Worm (Caenorhabditis elegans) whole organism, mixed stage, embryonic: ENCODE data around the gene M04B2.7.

Experiments used
- M03D4.4 ChIP-seq: sonication (generic microtip); optimal IDR thresholded peaks from 2 replicates; lab custom pipeline; 2017; ENCODE audit warnings: mild to moderate bottlenecking, missing genetic modification characterization, missing compliant biosample characterization
- blmp-1 ChIP-seq: fragments of 150-350 bp; optimal IDR thresholded peaks from 2 replicates; lab custom pipeline; 2014; ENCODE audit warnings: missing biosample characterization, missing genetic modification characterization
- ceh-39 ChIP-seq: fragments of 150-350 bp; optimal IDR thresholded peaks from 2 replicates; lab custom pipeline; 2014; ENCODE audit warnings: missing biosample characterization, missing genetic modification characterization
- ceh-43 ChIP-seq: fragments of 200-800 bp; sonication (Bioruptor generic); optimal IDR thresholded peaks from 2 replicates; lab custom pipeline; 2018; ENCODE audit warnings: mild to moderate bottlenecking, missing genetic modification characterization, moderate library complexity, missing compliant biosample characterization
- ceh-83 ChIP-seq: fragments of 200-800 bp; sonication (Bioruptor generic); optimal IDR thresholded peaks from 2 replicates; lab custom pipeline; 2018; ENCODE audit warnings: mild to moderate bottlenecking, missing genetic modification characterization, missing compliant biosample characterization
- ces-1 ChIP-seq: fragments of 150-350 bp; optimal IDR thresholded peaks from 2 replicates; lab custom pipeline; 2014; ENCODE audit warnings: missing biosample characterization, missing genetic modification reagents, missing genetic modification characterization
- cnd-1 ChIP-seq: fragments of 200-800 bp; sonication (Bioruptor generic); optimal IDR thresholded peaks from 2 replicates; lab custom pipeline; 2018; ENCODE audit warnings: mild to moderate bottlenecking, missing genetic modification characterization, missing compliant biosample characterization
- elt-1 ChIP-seq: sonication (generic microtip); optimal IDR thresholded peaks from 2 replicates; lab custom pipeline; 2017; ENCODE audit warnings: missing genetic modification characterization, mild to moderate bottlenecking, missing compliant biosample characterization, antibody characterized with exemption, moderate library complexity, borderline replicate concordance; ENCODE audit not compliant: insufficient read depth
- elt-3 ChIP-seq: fragments of 150-350 bp; optimal IDR thresholded peaks from 2 replicates; lab custom pipeline; 2014; ENCODE audit warnings: missing biosample characterization, missing genetic modification characterization
- flh-1 ChIP-seq: fragments of 200-800 bp; sonication (Bioruptor generic); optimal IDR thresholded peaks from 2 replicates; lab custom pipeline; 2018; ENCODE audit warnings: mild to moderate bottlenecking, missing genetic modification characterization, moderate library complexity, missing compliant biosample characterization
- ham-2 ChIP-seq: fragments of 200-800 bp; sonication (Bioruptor generic); optimal IDR thresholded peaks from 2 replicates; lab custom pipeline; 2018; ENCODE audit warnings: mild to moderate bottlenecking, missing genetic modification characterization, missing compliant biosample characterization
- hlh-1 ChIP-seq: fragments of 150-350 bp; optimal IDR thresholded peaks from 2 replicates; lab custom pipeline; 2014; ENCODE audit warnings: missing biosample characterization, missing genetic modification reagents, missing genetic modification characterization
- lin-13 ChIP-seq: fragments of 150-350 bp; optimal IDR thresholded peaks from 2 replicates; lab custom pipeline; 2014; ENCODE audit warnings: missing biosample characterization, missing genetic modification characterization
- lin-32 ChIP-seq: fragments of 200-800 bp; sonication (Bioruptor generic); optimal IDR thresholded peaks from 2 replicates; lab custom pipeline; 2018; ENCODE audit warnings: mild to moderate bottlenecking, missing genetic modification characterization, missing compliant biosample characterization
- lsy-2 ChIP-seq: fragments of 150-350 bp; optimal IDR thresholded peaks from 2 replicates; lab custom pipeline; 2014; ENCODE audit warnings: missing biosample characterization, missing genetic modification characterization
- mab-5 ChIP-seq: fragments of 150-350 bp; optimal IDR thresholded peaks from 2 replicates; lab custom pipeline; 2014; ENCODE audit warnings: missing biosample characterization, missing genetic modification characterization
- mep-1 ChIP-seq: fragments of 150-350 bp; optimal IDR thresholded peaks from 2 replicates; lab custom pipeline; 2017; ENCODE audit warnings: missing biosample characterization, missing genetic modification reagents, missing genetic modification characterization, inconsistent platforms
- mls-2 ChIP-seq: sonication (generic microtip); optimal IDR thresholded peaks from 2 replicates; lab custom pipeline; 2016; ENCODE audit warnings: mild to moderate bottlenecking, missing genetic modification characterization, moderate library complexity, missing compliant biosample characterization
- nhr-12 ChIP-seq: fragments of 150-350 bp; optimal IDR thresholded peaks from 2 replicates; lab custom pipeline; 2014; ENCODE audit warnings: missing biosample characterization, missing genetic modification characterization
- nhr-237 ChIP-seq: fragments of 150-350 bp; optimal IDR thresholded peaks from 2 replicates; lab custom pipeline; 2014; ENCODE audit warnings: missing biosample characterization, missing genetic modification characterization
- nhr-28 ChIP-seq: fragments of 150-350 bp; optimal IDR thresholded peaks from 2 replicates; lab custom pipeline; 2014; ENCODE audit warnings: missing biosample characterization, missing genetic modification characterization
- pha-4 ChIP-seq: fragments of 150-350 bp; optimal IDR thresholded peaks from 2 replicates; lab custom pipeline; 2018; ENCODE audit warnings: missing biosample characterization, missing genetic modification reagents, missing genetic modification characterization
- sem-2 ChIP-seq: fragments of 200-800 bp; sonication (Bioruptor generic); optimal IDR thresholded peaks from 2 replicates; lab custom pipeline; 2018; ENCODE audit warnings: mild to moderate bottlenecking, missing genetic modification characterization, missing compliant biosample characterization
- snpc-4 ChIP-seq: fragments of 150-350 bp; optimal IDR thresholded peaks from 2 replicates; lab custom pipeline; 2014; ENCODE audit warnings: missing biosample characterization, missing genetic modification characterization
- sptf-1 ChIP-seq: sonication (generic microtip); optimal IDR thresholded peaks from 2 replicates; lab custom pipeline; 2017; ENCODE audit warnings: mild to moderate bottlenecking, missing genetic modification characterization, moderate library complexity, missing compliant biosample characterization
- tbx-8 ChIP-seq: fragments of 200-800 bp; sonication (Bioruptor generic); optimal IDR thresholded peaks from 2 replicates; lab custom pipeline; 2018; ENCODE audit warnings: mild to moderate bottlenecking, missing genetic modification characterization, moderate library complexity, missing compliant biosample characterization
- unc-120 ChIP-seq: sonication (generic microtip); optimal IDR thresholded peaks from 2 replicates; lab custom pipeline; 2017; ENCODE audit warnings: missing genetic modification characterization, missing compliant biosample characterization; ENCODE audit not compliant: poor library complexity, severe bottlenecking

Gene M04B2.7

DNA sequence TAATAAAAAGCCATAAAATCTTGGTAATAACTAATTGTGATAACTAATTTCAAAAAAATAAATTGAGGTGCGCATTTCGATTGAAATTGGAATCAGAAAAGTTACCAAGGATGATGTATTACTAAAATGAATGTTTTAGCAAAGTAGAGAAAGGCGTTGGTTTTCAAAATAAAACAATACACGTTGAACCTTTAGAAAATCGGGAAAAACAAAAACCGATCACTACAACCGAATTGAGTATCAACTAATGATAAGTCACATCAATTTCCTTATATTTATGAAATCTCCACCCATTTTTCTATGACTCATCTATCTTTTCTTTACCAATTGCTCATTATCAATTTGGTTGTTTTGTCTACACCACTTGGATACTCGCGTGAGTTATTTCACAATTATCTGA is 48.1 kb downstream of the M04B2.7 start, which contains the start of gene H21P03.10:
H21P03.10 (plus strand) TSS at position 301 of the 400 bp plus-strand sequence.
- no peak for TF ChIP-seq sem-2 (GFP tag; lab: Kevin White, UChicago)
- no peak for TF ChIP-seq sptf-1 (tag; lab: Kevin White, UChicago)
- TF ChIP-seq cnd-1 (tag; lab: Kevin White, UChicago) = no peak
- no peak for TF ChIP-seq snpc-4 (tag; lab: Kevin White, UChicago)
- no peak for TF ChIP-seq elt-1 (tag; lab: Kevin White, UChicago)
- no peak for TF ChIP-seq lin-13
- TF ChIP-seq elt-3 (tag; lab: Kevin White, UChicago) = no peak
- TF ChIP-seq M03D4.4 = no peak
- TF ChIP-seq mab-5 = no peak

DNA sequence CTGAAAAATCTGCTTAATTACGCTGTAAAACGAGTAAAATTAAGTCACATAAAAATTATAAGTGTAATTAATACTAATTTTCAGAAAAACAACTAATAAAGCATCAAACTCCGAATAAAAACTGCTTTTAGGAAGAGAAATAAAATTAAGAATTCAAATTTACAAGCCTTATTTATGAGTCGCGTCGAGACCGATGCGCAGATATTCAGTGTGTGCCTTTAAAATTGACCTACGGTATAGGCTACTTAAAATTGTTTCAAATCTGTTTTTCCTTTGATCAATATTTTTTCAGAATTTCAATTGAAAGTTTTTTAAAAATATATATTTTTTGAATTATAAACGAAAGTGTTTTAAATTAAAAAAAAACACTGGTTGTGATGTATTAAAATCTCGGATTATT is 50.4 kb downstream of the M04B2.7 start, which contains the start of gene sms-1:
sms-1 (minus strand) TSS at position 6 of the 400 bp plus-strand sequence.
- TF ChIP-seq nhr-28 (tag; lab: Kevin White, UChicago) = no peak
- TF ChIP-seq M03D4.4 = no peak
- TF ChIP-seq tbx-8 (GFP tag; lab: Kevin White, UChicago) = no peak
- TF ChIP-seq unc-120 (tag; lab: Kevin White, UChicago) = no peak
- no peak for TF ChIP-seq ceh-43 (GFP tag; lab: Kevin White, UChicago)
- no peak for TF ChIP-seq ceh-83 (GFP tag; lab: Kevin White, UChicago)
- no peak for TF ChIP-seq lin-32 (GFP tag; lab: Kevin White, UChicago)
- no peak for TF ChIP-seq flh-1 (GFP tag; lab: Kevin White, UChicago)

DNA sequence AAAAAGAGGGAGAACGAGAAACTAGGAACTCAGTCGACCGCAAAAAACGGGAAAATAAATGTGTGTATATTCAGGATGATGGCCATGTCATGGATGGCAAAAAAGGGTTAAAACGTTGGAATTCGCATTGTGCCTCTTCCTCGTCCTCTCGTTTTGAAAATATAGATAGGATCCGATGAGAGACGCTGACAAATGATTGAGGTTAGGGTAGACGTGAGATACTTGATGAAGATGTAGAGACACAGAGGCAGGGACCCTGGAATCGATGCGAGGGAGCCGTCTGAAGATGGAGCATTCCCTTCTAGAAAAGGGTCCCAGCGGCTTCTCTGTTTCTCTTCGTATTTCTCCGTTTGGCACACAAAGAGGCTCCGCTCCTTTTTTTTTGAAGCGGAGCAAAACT is 53.6 kb downstream of the M04B2.7 start:
- TF ChIP-seq ces-1 (peak; percentile 47), unc-120 (tag; lab: Kevin White, UChicago) (no peak)

DNA sequence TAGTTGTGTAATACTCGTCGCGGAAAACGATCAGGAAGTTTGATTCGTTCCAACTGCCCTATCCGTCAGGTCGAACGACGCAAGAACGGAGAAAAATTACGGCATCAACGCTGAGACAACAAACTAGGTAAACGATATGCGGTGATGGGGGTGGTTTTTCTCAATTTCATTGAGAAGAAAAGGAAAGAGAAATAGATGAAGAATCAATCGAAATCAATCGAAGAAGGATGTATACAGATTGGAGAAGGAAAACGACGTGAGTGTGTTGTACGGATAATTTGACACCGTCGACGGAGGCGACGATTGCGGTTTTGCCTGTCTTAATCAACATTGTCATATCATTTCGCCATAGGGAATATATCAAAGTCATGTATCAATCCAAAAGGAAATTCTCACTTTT is 54.7 kb downstream of the M04B2.7 start:
- TF ChIP-seq ceh-43 (GFP tag; lab: Kevin White, UChicago) (no peak), lin-13 (no peak), mls-2 (tag; lab: Kevin White, UChicago) (no peak), mab-5 (no peak), blmp-1 (tag; lab: Kevin White, UChicago) (no peak), nhr-237 (tag; lab: Kevin White, UChicago) (no peak), pha-4 (no peak), sem-2 (GFP tag; lab: Kevin White, UChicago) (no peak), ces-1 (no peak), nhr-12 (tag; lab: Kevin White, UChicago) (no peak), elt-1 (tag; lab: Kevin White, UChicago) (no peak), unc-120 (tag; lab: Kevin White, UChicago) (no peak), tbx-8 (GFP tag; lab: Kevin White, UChicago) (no peak), lsy-2 (tag; lab: Kevin White, UChicago) (no peak)

DNA sequence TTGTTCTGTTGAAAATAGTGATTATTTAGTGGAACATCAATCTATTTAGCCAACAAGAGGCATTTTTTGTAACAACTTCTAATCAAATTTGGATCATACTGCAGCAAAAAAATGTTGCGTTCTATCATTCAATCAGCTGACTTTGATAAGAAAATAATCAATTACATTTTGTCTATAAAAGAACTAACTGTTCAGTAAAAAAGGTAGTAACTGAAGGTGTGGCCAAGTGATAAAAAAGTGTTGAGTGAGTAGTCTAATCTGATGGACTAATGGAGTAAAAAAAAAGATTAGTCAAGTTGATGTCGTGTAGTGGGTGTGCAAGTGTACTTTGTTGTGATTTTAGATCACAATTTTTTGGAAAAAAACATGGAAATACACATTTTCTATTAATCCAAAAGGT is 56.2 kb downstream of the M04B2.7 start:
- TF ChIP-seq pha-4 (no peak), mab-5 (no peak), ceh-39 (tag; lab: Kevin White, UChicago) (no peak), blmp-1 (tag; lab: Kevin White, UChicago) (no peak), ceh-43 (GFP tag; lab: Kevin White, UChicago) (no peak), hlh-1 (no peak), ham-2 (GFP tag; lab: Kevin White, UChicago) (no peak)
- TF ChIP-seq, all 35 proteins: peak for 0

DNA sequence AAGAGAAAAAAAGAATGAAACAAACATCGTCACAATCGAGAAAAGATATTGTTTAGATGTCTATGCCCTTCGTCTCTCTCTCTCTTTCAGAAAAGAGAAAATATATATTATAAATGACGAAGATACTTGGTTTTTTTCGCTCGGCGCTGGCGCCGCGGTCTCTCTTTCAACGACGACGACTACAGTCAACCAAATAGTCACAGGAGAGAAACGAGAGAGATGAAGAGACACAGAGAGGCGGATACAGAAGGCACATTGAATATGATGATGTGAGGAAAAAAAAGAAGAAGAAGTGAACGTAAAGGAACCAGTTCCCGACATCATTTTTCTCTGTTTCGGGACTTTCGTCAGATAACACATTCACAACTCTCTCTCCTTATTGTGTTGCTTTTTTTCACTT is 57.1 kb downstream of the M04B2.7 start:
- TF ChIP-seq cnd-1 (tag; lab: Kevin White, UChicago) = no peak
- TF ChIP-seq blmp-1 (tag; lab: Kevin White, UChicago) = no peak
- no peak for TF ChIP-seq pha-4
- TF ChIP-seq nhr-28 (tag; lab: Kevin White, UChicago) = no peak
- TF ChIP-seq elt-1 (tag; lab: Kevin White, UChicago) = no peak
- no peak for TF ChIP-seq tbx-8 (GFP tag; lab: Kevin White, UChicago)
- no peak for TF ChIP-seq lsy-2 (tag; lab: Kevin White, UChicago)
- no peak for TF ChIP-seq ceh-43 (GFP tag; lab: Kevin White, UChicago)
- TF ChIP-seq flh-1 (GFP tag; lab: Kevin White, UChicago) = no peak
- TF ChIP-seq unc-120 (tag; lab: Kevin White, UChicago) = no peak
- TF ChIP-seq mab-5 = no peak
- TF ChIP-seq mep-1 (tag; lab: Kevin White, UChicago) = no peak
- no peak for TF ChIP-seq sem-2 (GFP tag; lab: Kevin White, UChicago)
